Fruit fly (Drosophila melanogaster) whole organism, embryonic: ENCODE results near the gene gkt.
A peak's percentile ranks its signal among the peaks of the same experiment; 100 is the strongest.

Source experiments
- Adf1 ChIP-seq: fragments of 200-800 bp; sonication (Bioruptor generic); IDR thresholded peaks from 2 replicates; pipeline ENCODE4 v1.3.6; 2022; ENCODE audit warnings: missing biosample characterization, missing genetic modification characterization
- BEAF-32 ChIP-seq: fragments of 200-800 bp; sonication (Bioruptor generic); optimal IDR thresholded peaks from 3 replicates; lab custom pipeline; 2017; ENCODE audit warnings: missing biosample characterization, missing genetic modification characterization, mild to moderate bottlenecking, moderate library complexity, missing genetic modification reagents
- CG13296 ChIP-seq: fragments of 200-800 bp; sonication (Bioruptor generic); optimal IDR thresholded peaks from 3 replicates; lab custom pipeline; 2018; ENCODE audit warnings: missing biosample characterization, mild to moderate bottlenecking, missing genetic modification characterization
- CG14014 ChIP-seq: fragments of 200-800 bp; sonication (Bioruptor generic); IDR thresholded peaks from 2 replicates; pipeline ENCODE4 v1.3.6; 2022; ENCODE audit warnings: missing biosample characterization, missing genetic modification characterization
- CG15011 ChIP-seq: fragments of 200-800 bp; sonication (Bioruptor generic); optimal IDR thresholded peaks from 3 replicates; lab custom pipeline; 2018; ENCODE audit warnings: missing biosample characterization, mild to moderate bottlenecking, missing genetic modification characterization
- CG15514 ChIP-seq: fragments of 200-800 bp; sonication (Bioruptor generic); optimal IDR thresholded peaks from 3 replicates; lab custom pipeline; 2017; ENCODE audit warnings: missing biosample characterization, missing genetic modification characterization, mild to moderate bottlenecking, moderate library complexity, missing genetic modification reagents
- CG16815 ChIP-seq: fragments of 200-800 bp; sonication (Bioruptor generic); optimal IDR thresholded peaks from 3 replicates; lab custom pipeline; 2017; ENCODE audit warnings: missing biosample characterization, mild to moderate bottlenecking, missing genetic modification characterization
- CG17829 ChIP-seq: fragments of 200-800 bp; optimal IDR thresholded peaks from 2 replicates; lab custom pipeline; 2019; ENCODE audit warnings: missing biosample characterization, mild to moderate bottlenecking, missing genetic modification characterization, moderate library complexity
- CG18599 ChIP-seq: fragments of 200-800 bp; sonication (Bioruptor generic); optimal IDR thresholded peaks from 3 replicates; lab custom pipeline; 2017; ENCODE audit warnings: missing biosample characterization, missing genetic modification characterization, mild to moderate bottlenecking, moderate library complexity, missing genetic modification reagents
- CG2678 ChIP-seq: fragments of 200-800 bp; sonication (Bioruptor generic); optimal IDR thresholded peaks from 3 replicates; lab custom pipeline; 2019; ENCODE audit warnings: missing biosample characterization, mild to moderate bottlenecking, missing genetic modification characterization, moderate library complexity
- CG31365 ChIP-seq: fragments of 200-800 bp; sonication (Bioruptor generic); optimal IDR thresholded peaks from 2 replicates; lab custom pipeline; 2018; ENCODE audit warnings: missing biosample characterization, mild to moderate bottlenecking, missing genetic modification characterization
- CG32767 ChIP-seq: fragments of 200-800 bp; sonication (Bioruptor generic); IDR thresholded peaks from 2 replicates; pipeline ENCODE4 v1.3.6; 2022; ENCODE audit warnings: missing biosample characterization, missing genetic modification characterization
- CG3281 ChIP-seq: fragments of 200-800 bp; sonication (Bioruptor generic); optimal IDR thresholded peaks from 3 replicates; lab custom pipeline; 2017; ENCODE audit warnings: missing biosample characterization, mild to moderate bottlenecking, missing genetic modification characterization
- CG4282 ChIP-seq: fragments of 200-800 bp; sonication (Bioruptor generic); optimal IDR thresholded peaks from 2 replicates; lab custom pipeline; 2016; ENCODE audit warnings: missing biosample characterization, missing genetic modification characterization
- CG4404 ChIP-seq: fragments of 200-800 bp; sonication (Bioruptor generic); IDR thresholded peaks from 2 replicates; pipeline ENCODE4 v1.3.6; 2022; ENCODE audit warnings: missing biosample characterization, missing genetic modification characterization
- CG7963 ChIP-seq: fragments of 200-800 bp; sonication (Bioruptor generic); IDR thresholded peaks from 3 replicates; pipeline ENCODE4 v1.3.6; 2022; ENCODE audit warnings: missing biosample characterization, missing genetic modification characterization; ENCODE audit not compliant: partially characterized antibody
- CG8359 ChIP-seq: fragments of 200-800 bp; sonication (Bioruptor generic); optimal IDR thresholded peaks from 2 replicates; lab custom pipeline; 2017; ENCODE audit warnings: missing biosample characterization, mild to moderate bottlenecking, missing genetic modification characterization, borderline replicate concordance
- CG9609 ChIP-seq: fragments of 200-800 bp; sonication (Bioruptor generic); optimal IDR thresholded peaks from 3 replicates; lab custom pipeline; 2016; ENCODE audit warnings: missing biosample characterization, missing genetic modification characterization
- CG9932 ChIP-seq: fragments of 200-800 bp; sonication (Bioruptor generic); IDR thresholded peaks from 2 replicates; pipeline ENCODE4 v1.3.6; 2022; ENCODE audit warnings: missing biosample characterization, missing genetic modification characterization
- CrebB ChIP-seq: fragments of 200-800 bp; sonication (Bioruptor generic); optimal IDR thresholded peaks from 3 replicates; lab custom pipeline; 2018; ENCODE audit warnings: missing biosample characterization, mild to moderate bottlenecking, missing genetic modification characterization
- Dek ChIP-seq: fragments of 200-800 bp; sonication (Bioruptor generic); optimal IDR thresholded peaks from 3 replicates; lab custom pipeline; 2019; ENCODE audit warnings: missing biosample characterization, mild to moderate bottlenecking, missing genetic modification characterization, moderate library complexity
- Dll ChIP-seq: fragments of 200-800 bp; sonication (Bioruptor generic); IDR thresholded peaks from 4 replicates; pipeline ENCODE4 v1.3.6; 2022; ENCODE audit warnings: missing biosample characterization, missing genetic modification characterization; ENCODE audit not compliant: partially characterized antibody
- Dp ChIP-seq: fragments of 200-800 bp; sonication (Bioruptor generic); optimal IDR thresholded peaks from 2 replicates; lab custom pipeline; 2018; ENCODE audit warnings: missing biosample characterization, mild to moderate bottlenecking, missing genetic modification characterization, moderate library complexity
- ERR ChIP-seq: fragments of 200-800 bp; sonication (Bioruptor generic); optimal IDR thresholded peaks from 2 replicates; lab custom pipeline; 2016; ENCODE audit warnings: missing biosample characterization, missing genetic modification characterization
- HmgZ ChIP-seq: fragments of 200-800 bp; sonication (Bioruptor generic); optimal IDR thresholded peaks from 2 replicates; lab custom pipeline; 2018; ENCODE audit warnings: missing biosample characterization, mild to moderate bottlenecking, missing genetic modification characterization
- NC2β ChIP-seq: fragments of 200-800 bp; sonication (Bioruptor generic); optimal IDR thresholded peaks from 2 replicates; lab custom pipeline; 2016; ENCODE audit warnings: missing biosample characterization, missing genetic modification characterization
- Optix ChIP-seq: fragments of 200-800 bp; sonication (Bioruptor generic); IDR thresholded peaks from 3 replicates; pipeline ENCODE4 v1.3.6; 2022; ENCODE audit warnings: missing biosample characterization, missing genetic modification characterization
- Vsx1 ChIP-seq: fragments of 200-800 bp; sonication (Bioruptor generic); optimal IDR thresholded peaks from 2 replicates; lab custom pipeline; 2017; ENCODE audit warnings: missing biosample characterization, mild to moderate bottlenecking, missing genetic modification characterization, missing genetic modification reagents
- YL-1 ChIP-seq: fragments of 200-800 bp; sonication (Bioruptor generic); optimal IDR thresholded peaks from 3 replicates; lab custom pipeline; 2017; ENCODE audit warnings: missing biosample characterization, mild to moderate bottlenecking, missing genetic modification characterization
- ash1 ChIP-seq: fragments of 200-800 bp; sonication (Bioruptor generic); optimal IDR thresholded peaks from 2 replicates; lab custom pipeline; 2018; ENCODE audit warnings: missing biosample characterization, mild to moderate bottlenecking, missing genetic modification characterization
- br ChIP-seq: fragments of >200 bp; optimal IDR thresholded peaks from 2 replicates; lab custom pipeline; 2017
- ci ChIP-seq: fragments of 200-800 bp; sonication (Bioruptor generic); IDR thresholded peaks from 3 replicates; pipeline ENCODE4 v1.3.6; 2022; ENCODE audit warnings: missing biosample characterization, missing genetic modification characterization
- da ChIP-seq: fragments of 200-800 bp; sonication (Bioruptor generic); optimal IDR thresholded peaks from 2 replicates; lab custom pipeline; 2016; ENCODE audit warnings: missing biosample characterization, missing genetic modification characterization
- exex ChIP-seq: fragments of 200-800 bp; sonication (Bioruptor generic); optimal IDR thresholded peaks from 4 replicates; lab custom pipeline; 2018; ENCODE audit warnings: missing biosample characterization, mild to moderate bottlenecking, missing genetic modification characterization, moderate library complexity
- fd3F ChIP-seq: fragments of 200-800 bp; sonication (Bioruptor generic); optimal IDR thresholded peaks from 2 replicates; lab custom pipeline; 2018; ENCODE audit warnings: missing biosample characterization, mild to moderate bottlenecking, missing genetic modification characterization, moderate library complexity
- fd96Cb ChIP-seq: fragments of 200-800 bp; sonication (Bioruptor generic); optimal IDR thresholded peaks from 2 replicates; lab custom pipeline; 2018; ENCODE audit warnings: missing biosample characterization, mild to moderate bottlenecking, missing genetic modification characterization, moderate library complexity
- gfzf ChIP-seq: fragments of 200-800 bp; sonication (Bioruptor generic); optimal IDR thresholded peaks from 2 replicates; lab custom pipeline; 2016; ENCODE audit warnings: missing biosample characterization, mild to moderate bottlenecking, missing genetic modification characterization, moderate library complexity
- kni ChIP-seq: fragments of 200-800 bp; sonication (Bioruptor generic); optimal IDR thresholded peaks from 3 replicates; lab custom pipeline; 2017; ENCODE audit warnings: mild to moderate bottlenecking, missing biosample characterization, missing genetic modification reagents, missing genetic modification characterization
- lab ChIP-seq: fragments of 200-800 bp; sonication (Bioruptor generic); optimal IDR thresholded peaks from 3 replicates; lab custom pipeline; 2017; ENCODE audit warnings: missing biosample characterization, missing genetic modification characterization, mild to moderate bottlenecking, moderate library complexity, missing genetic modification reagents
- lola ChIP-seq, 3 experiments: fragments of >200 bp in 2 of 3; fragments of 200-800 bp in 1 of 3; sonication (Bioruptor generic) in 1 of 3; optimal IDR thresholded peaks; 2 replicates each; lab custom pipeline; 2017 to 2019; ENCODE audit warnings: missing biosample characterization in 3 of 3, missing genetic modification characterization in 3 of 3, mild to moderate bottlenecking in 1 of 3, moderate library complexity in 1 of 3
- maf-S ChIP-seq: fragments of 200-800 bp; sonication (Bioruptor generic); optimal IDR thresholded peaks from 2 replicates; lab custom pipeline; 2016; ENCODE audit warnings: missing biosample characterization, missing genetic modification characterization
- nerfin-2 ChIP-seq: fragments of 200-800 bp; sonication (Bioruptor generic); IDR thresholded peaks from 2 replicates; pipeline ENCODE4 v1.3.6; 2022; ENCODE audit warnings: missing biosample characterization, missing genetic modification characterization; ENCODE audit not compliant: partially characterized antibody
- oc ChIP-seq: fragments of 200-800 bp; sonication (Bioruptor generic); optimal IDR thresholded peaks from 2 replicates; lab custom pipeline; 2018; ENCODE audit warnings: missing biosample characterization, mild to moderate bottlenecking, missing genetic modification characterization, moderate library complexity
- row ChIP-seq: fragments of 200-800 bp; sonication (Bioruptor generic); IDR thresholded peaks from 3 replicates; pipeline ENCODE4 v1.3.6; 2022; ENCODE audit warnings: missing biosample characterization, missing genetic modification characterization
- sens-2 ChIP-seq: fragments of 200-800 bp; sonication (Bioruptor generic); IDR thresholded peaks from 2 replicates; pipeline ENCODE4 v1.3.6; 2022; ENCODE audit warnings: missing biosample characterization, missing genetic modification characterization
- ssp ChIP-seq: fragments of 200-800 bp; sonication (Bioruptor generic); IDR thresholded peaks from 2 replicates; pipeline ENCODE4 v1.3.6; 2022; ENCODE audit warnings: missing biosample characterization, missing genetic modification characterization
- unc-4 ChIP-seq: fragments of 200-800 bp; sonication (Bioruptor generic); IDR thresholded peaks from 2 replicates; pipeline ENCODE4 v1.3.6; 2022; ENCODE audit warnings: missing biosample characterization, missing genetic modification characterization; ENCODE audit not compliant: partially characterized antibody
- vnd ChIP-seq: fragments of 200-800 bp; sonication (Bioruptor generic); IDR thresholded peaks from 3 replicates; pipeline ENCODE4 v1.3.6; 2022; ENCODE audit warnings: missing biosample characterization, missing genetic modification characterization; ENCODE audit not compliant: partially characterized antibody
- zf30C ChIP-seq: fragments of 200-800 bp; sonication (Bioruptor generic); optimal IDR thresholded peaks from 3 replicates; lab custom pipeline; 2018; ENCODE audit warnings: missing biosample characterization, mild to moderate bottlenecking, missing genetic modification characterization

Gene gkt

DNA sequence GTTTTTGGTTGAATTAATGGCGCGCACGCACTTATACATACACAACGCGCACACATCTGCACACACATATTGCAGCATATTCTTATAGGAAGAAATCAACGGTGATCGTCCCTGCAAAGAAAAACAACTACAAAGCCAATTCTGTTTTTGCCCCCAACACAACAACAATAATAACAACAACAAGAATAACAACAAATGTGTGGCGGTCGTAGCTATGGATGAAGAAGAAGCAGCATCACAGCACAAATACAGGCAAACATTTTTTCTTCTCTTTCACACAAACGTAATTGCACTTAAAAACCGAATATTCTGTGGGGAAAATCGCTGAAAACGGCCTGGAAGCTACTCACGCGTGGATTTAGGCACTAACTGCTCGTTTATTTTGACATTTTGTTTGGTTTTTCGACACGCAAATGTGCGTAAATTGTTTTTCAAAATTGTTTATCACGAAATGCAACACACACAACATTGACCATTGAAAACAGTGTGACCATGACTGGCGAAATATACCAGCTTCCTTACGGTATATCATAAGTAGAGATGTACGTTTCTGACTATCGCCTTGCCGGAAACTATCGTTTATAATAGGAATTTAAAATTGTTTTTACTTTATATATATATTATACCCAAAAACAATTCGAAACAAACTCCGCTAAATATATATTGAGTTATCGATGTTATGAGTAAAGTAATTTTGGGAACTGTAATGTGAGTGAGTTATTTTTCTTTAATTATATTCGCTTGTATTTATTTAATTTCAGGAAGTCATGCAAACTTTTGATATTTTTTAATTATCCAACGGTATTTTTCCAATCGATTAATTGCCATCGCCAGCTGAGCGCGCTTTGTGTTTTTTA lies at the start of gene gkt, which contains the start of gene Mad (continued):
- TF ChIP-seq CG9609 (GFP tag; lab: Kevin White, UChicago) (no peak), HmgZ (tag; lab: Kevin White, UChicago) (no peak), Adf1 (GFP tag; lab: Robert Waterston, UW) (no peak), row (GFP tag; lab: Robert Waterston, UW) (peak; percentile 67), fd96Cb (no peak), lab (no peak), CG13296 (GFP tag; lab: Kevin White, UChicago) (no peak), ssp (GFP tag; lab: Robert Waterston, UW) (0 out of 2 replicates have a peak, but pooled peaks have one; percentile 7), CG7963 (GFP tag; lab: Robert Waterston, UW) (no peak), NC2β (GFP tag; lab: Kevin White, UChicago) (no peak), ci (GFP tag; lab: Robert Waterston, UW) (no peak), oc (tag; lab: Kevin White, UChicago) (no peak), br (lab: Kevin White, UChicago) (no peak), YL-1 (GFP tag; lab: Kevin White, UChicago) (peak; percentile 41), CG3281 (GFP tag; lab: Kevin White, UChicago) (no peak), zf30C (GFP tag; lab: Kevin White, UChicago) (no peak), Vsx1 (no peak), vnd (peak; percentile 21; the same call in 2 of the 3 replicates), CG17829 (no peak), kni (no peak), lola (GFP tag; optimal IDR thresholded peaks at IDR 0.05; lab: Kevin White, UChicago) (no peak), BEAF-32 (GFP tag; lab: Kevin White, UChicago) (peak; percentile 63), Dp (GFP tag; lab: Kevin White, UChicago) (peak; percentile 37), CG18599 (no peak), CG32767 (no peak), CG4282 (GFP tag; lab: Kevin White, UChicago) (no peak), sens-2 (GFP tag; lab: Robert Waterston, UW) (no peak), Dek (tag; lab: Kevin White, UChicago) (no peak), gfzf (peak; percentile 47), unc-4 (peak; percentile 51), ash1 (GFP tag; lab: Kevin White, UChicago) (no peak), exex (tag; lab: Kevin White, UChicago) (no peak), nerfin-2 (GFP tag; lab: Robert Waterston, UW) (peak; percentile 51), CG31365 (no peak), CG9932 (GFP tag; lab: Robert Waterston, UW) (peak; percentile 47; the same call in 1 of the 2 replicates)
- TF ChIP-seq, all 482 proteins: peak for 53

DNA sequence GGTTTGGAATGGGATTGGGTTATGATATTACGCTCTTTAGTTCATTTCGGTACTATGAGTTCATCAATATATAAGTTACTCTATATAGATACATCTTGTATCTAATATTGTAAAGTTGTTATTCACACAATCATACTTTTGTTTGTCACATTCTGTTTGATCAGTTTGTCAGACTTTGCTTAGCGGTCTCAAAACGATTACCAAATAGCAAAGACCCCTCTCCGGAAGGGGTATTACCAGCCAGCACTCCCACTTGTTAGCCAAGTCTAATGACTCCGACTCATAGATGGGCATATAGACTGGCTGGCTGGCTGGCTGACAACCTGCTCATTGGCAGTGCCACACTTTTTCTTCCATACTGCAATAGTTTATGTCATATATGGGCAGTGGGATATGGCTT lies 45.6 kb upstream of the gkt start:
- TF ChIP-seq CG15011 (GFP tag; lab: Kevin White, UChicago): peak; percentile 4
- TF ChIP-seq CrebB (tag; lab: Kevin White, UChicago): no peak
- 0 out of 2 replicates have a peak, but pooled peaks have one; percentile 25 for TF ChIP-seq CG14014 (GFP tag; lab: Robert Waterston, UW)
- peak; percentile 9 for TF ChIP-seq CG15514 (GFP tag; lab: Kevin White, UChicago)
- no peak for TF ChIP-seq Optix (GFP tag; lab: Robert Waterston, UW)
- peak; percentile 1 for TF ChIP-seq da (GFP tag; lab: Kevin White, UChicago)
- TF ChIP-seq maf-S (GFP tag; lab: Kevin White, UChicago): no peak
- peak; percentile 19 for TF ChIP-seq CG2678 (tag; lab: Kevin White, UChicago)
- TF ChIP-seq CG4404 (GFP tag; lab: Robert Waterston, UW): no peak
- TF ChIP-seq CG8359 (GFP tag; lab: Kevin White, UChicago): peak; percentile 1
- TF ChIP-seq CG18599: no peak
- no peak for TF ChIP-seq ERR (GFP tag; lab: Kevin White, UChicago)
- TF ChIP-seq Dll (GFP tag; lab: Robert Waterston, UW): no peak
- peak; percentile 10 for TF ChIP-seq fd3F (GFP tag; lab: Kevin White, UChicago)
- no peak for TF ChIP-seq CG16815
